Fruit fly (Drosophila melanogaster) whole organism, prepupa: ENCODE data around the gene P5cr.

Source experiments
- CG16779 ChIP-seq: fragments of 200-800 bp; sonication (Bioruptor generic); optimal IDR thresholded peaks from 3 replicates; lab custom pipeline; 2017; ENCODE audit warnings: missing biosample characterization, mild to moderate bottlenecking, missing genetic modification characterization
- CG3032 ChIP-seq: fragments of 200-800 bp; optimal IDR thresholded peaks from 2 replicates; lab custom pipeline; 2019; ENCODE audit warnings: missing biosample characterization, mild to moderate bottlenecking, missing genetic modification characterization, moderate library complexity
- CG6808 ChIP-seq: fragments of 200-800 bp; sonication (Bioruptor generic); optimal IDR thresholded peaks from 3 replicates; lab custom pipeline; 2017; ENCODE audit warnings: missing biosample characterization, missing genetic modification characterization, mild to moderate bottlenecking, moderate library complexity, missing genetic modification reagents
- CG6854 ChIP-seq: fragments of 200-800 bp; sonication (Bioruptor generic); optimal IDR thresholded peaks from 2 replicates; lab custom pipeline; 2017; ENCODE audit warnings: missing biosample characterization, mild to moderate bottlenecking, missing genetic modification characterization
- CG9139 ChIP-seq: fragments of 200-800 bp; sonication (Bioruptor generic); optimal IDR thresholded peaks from 3 replicates; lab custom pipeline; 2017; ENCODE audit warnings: missing biosample characterization, mild to moderate bottlenecking, missing genetic modification characterization
- Lpt ChIP-seq: fragments of 200-800 bp; sonication (Bioruptor generic); optimal IDR thresholded peaks from 3 replicates; lab custom pipeline; 2016; ENCODE audit warnings: missing biosample characterization, missing genetic modification characterization
- Smox ChIP-seq: fragments of 200-800 bp; sonication (Bioruptor generic); optimal IDR thresholded peaks from 3 replicates; lab custom pipeline; 2016; ENCODE audit warnings: missing biosample characterization, missing genetic modification characterization
- Sox15 ChIP-seq: fragments of 200-800 bp; sonication (Bioruptor generic); optimal IDR thresholded peaks from 3 replicates; lab custom pipeline; 2016; ENCODE audit warnings: missing biosample characterization, missing genetic modification characterization
- esn ChIP-seq: fragments of 200-800 bp; sonication (Bioruptor generic); optimal IDR thresholded peaks from 2 replicates; lab custom pipeline; 2016; ENCODE audit warnings: missing biosample characterization, mild to moderate bottlenecking, missing genetic modification characterization, moderate library complexity
- fd59A ChIP-seq: fragments of 200-800 bp; sonication (Bioruptor generic); optimal IDR thresholded peaks from 2 replicates; lab custom pipeline; 2017; ENCODE audit warnings: missing biosample characterization, mild to moderate bottlenecking, missing genetic modification characterization, missing genetic modification reagents
- net ChIP-seq: fragments of 200-800 bp; sonication (Bioruptor generic); optimal IDR thresholded peaks from 3 replicates; lab custom pipeline; 2016; ENCODE audit warnings: missing biosample characterization, missing genetic modification characterization
- pdm3 ChIP-seq: fragments of 200-800 bp; sonication (Bioruptor generic); optimal IDR thresholded peaks from 3 replicates; lab custom pipeline; 2016; ENCODE audit warnings: missing biosample characterization, missing genetic modification characterization

DNA sequence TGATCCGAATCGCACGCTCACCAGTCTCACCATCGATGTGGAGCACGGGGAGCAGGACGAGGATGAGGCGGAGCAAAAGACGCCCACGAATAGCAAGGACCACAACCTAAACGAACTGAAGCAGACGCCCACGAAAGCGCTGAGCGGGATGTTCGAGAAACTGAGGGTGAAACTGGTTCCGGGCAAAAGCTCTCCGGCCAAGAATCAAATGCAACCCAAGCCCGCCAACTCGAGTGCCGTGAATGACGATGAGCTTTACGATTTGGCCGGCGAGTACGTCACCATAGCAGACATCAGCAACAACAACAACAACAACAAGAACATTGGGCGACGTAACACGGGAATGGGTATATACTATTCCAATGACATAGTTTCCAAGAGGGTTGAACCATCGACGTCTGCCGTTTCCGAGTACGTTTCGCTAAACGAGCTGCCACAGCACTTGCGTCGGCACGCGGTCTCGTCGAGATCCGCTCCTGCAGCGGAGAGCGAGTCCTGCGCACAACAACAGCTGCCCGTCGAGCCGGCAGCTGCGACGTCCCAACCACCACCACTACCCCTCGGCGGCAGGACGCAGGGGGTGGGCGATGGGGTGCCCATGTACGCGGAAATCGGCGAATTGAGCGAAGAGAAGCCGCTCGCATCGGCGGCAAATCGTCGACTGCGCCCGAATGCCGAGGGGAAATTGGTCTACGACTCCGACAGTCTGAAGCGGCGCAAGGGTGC is 11.2 kb upstream of the P5cr start:
- TF ChIP-seq CG3032 (tag; lab: Kevin White, UChicago) (no peak), CG6854 (GFP tag; lab: Kevin White, UChicago) (no peak), Lpt (GFP tag; lab: Kevin White, UChicago) (no peak), net (no peak), CG16779 (tag; lab: Kevin White, UChicago) (no peak), CG9139 (GFP tag; lab: Kevin White, UChicago) (no peak), fd59A (GFP tag; lab: Kevin White, UChicago) (no peak), pdm3 (no peak), Sox15 (GFP tag; lab: Kevin White, UChicago) (no peak), Smox (GFP tag; lab: Kevin White, UChicago) (no peak), CG6808 (GFP tag; lab: Kevin White, UChicago) (no peak), esn (GFP tag; lab: Kevin White, UChicago) (no peak)
